Worm (Caenorhabditis elegans) whole organism, midembryonic: ENCODE measurements around the gene D1025.1.

Experiments
- T22C8.4 ChIP-seq: fragments of 200-800 bp; sonication (Bioruptor generic); IDR thresholded peaks from 2 replicates; pipeline ENCODE4 v1.3.6; 2022; ENCODE audit warnings: missing genetic modification characterization, missing compliant biosample characterization
- cog-1 ChIP-seq: sonication (generic microtip); optimal IDR thresholded peaks from 2 replicates; lab custom pipeline; 2016; ENCODE audit warnings: missing genetic modification characterization, missing compliant biosample characterization
- flt-1 ChIP-seq: fragments of 200-800 bp; sonication (Bioruptor generic); IDR thresholded peaks from 2 replicates; pipeline ENCODE4 v1.3.6; 2022; ENCODE audit warnings: missing genetic modification characterization, missing compliant biosample characterization
- klf-2 ChIP-seq: fragments of 200-800 bp; sonication (Bioruptor generic); conservative IDR thresholded peaks from 2 replicates; pipeline ENCODE4 v1.3.6; 2022; ENCODE audit warnings: missing genetic modification reagents, missing genetic modification characterization, missing compliant biosample characterization
- med-1 ChIP-seq: sonication (generic microtip); optimal IDR thresholded peaks from 2 replicates; lab custom pipeline; 2017; ENCODE audit warnings: missing genetic modification characterization, mild to moderate bottlenecking, missing compliant biosample characterization, antibody characterized with exemption, missing genetic modification reagents; ENCODE audit not compliant: insufficient read depth
- ref-1 ChIP-seq: fragments of 200-800 bp; sonication (Bioruptor generic); conservative IDR thresholded peaks from 2 replicates; pipeline ENCODE4 v1.3.6; 2022; ENCODE audit warnings: missing genetic modification reagents, missing genetic modification characterization, missing compliant biosample characterization
- tab-1 ChIP-seq: fragments of 200-800 bp; sonication (Bioruptor generic); IDR thresholded peaks from 2 replicates; pipeline ENCODE4 v1.3.6; 2022; ENCODE audit warnings: missing genetic modification characterization, missing compliant biosample characterization
- ztf-23 ChIP-seq: fragments of 200-800 bp; sonication (Bioruptor generic); IDR thresholded peaks from 2 replicates; pipeline ENCODE4 v1.3.6; 2022; ENCODE audit warnings: missing genetic modification reagents, missing genetic modification characterization, missing compliant biosample characterization
- ztf-29 ChIP-seq: fragments of 200-800 bp; sonication (Bioruptor generic); IDR thresholded peaks from 2 replicates; pipeline ENCODE4 v1.3.6; 2022; ENCODE audit warnings: missing genetic modification reagents, missing genetic modification characterization, missing compliant biosample characterization

D1025.1 gene

DNA sequence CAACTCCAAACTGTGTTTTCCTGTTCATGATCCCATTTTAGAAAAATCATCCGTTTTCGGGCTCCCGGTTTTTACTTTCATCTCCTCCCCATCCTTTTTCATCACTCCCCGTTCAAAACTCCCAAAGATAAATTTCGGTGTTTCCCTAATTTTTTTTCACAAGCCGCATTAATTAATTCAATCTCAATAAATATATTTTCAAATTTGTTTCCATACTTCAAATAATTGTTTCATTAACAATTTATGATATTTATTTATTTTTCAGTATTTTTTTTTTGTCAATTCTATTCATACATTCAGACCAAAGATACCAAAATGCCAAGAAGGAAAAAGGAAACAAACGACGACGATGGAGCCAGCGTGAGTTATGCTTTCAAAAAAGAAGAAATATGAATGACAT is at the start of gene D1025.1:
TSS of gene D1025.1 (plus strand) at position 301 of the 400 bp plus-strand sequence.
- TF ChIP-seq ztf-23 (GFP tag; lab: Robert Waterston, UW) (no peak), tab-1 (no peak), cog-1 (tag; lab: Kevin White, UChicago) (no peak), flt-1 (GFP tag; lab: Robert Waterston, UW) (no peak), med-1 (no peak), T22C8.4 (GFP tag; lab: Robert Waterston, UW) (no peak), ref-1 (no peak), ztf-29 (no peak), klf-2 (GFP tag; lab: Robert Waterston, UW) (no peak)

DNA sequence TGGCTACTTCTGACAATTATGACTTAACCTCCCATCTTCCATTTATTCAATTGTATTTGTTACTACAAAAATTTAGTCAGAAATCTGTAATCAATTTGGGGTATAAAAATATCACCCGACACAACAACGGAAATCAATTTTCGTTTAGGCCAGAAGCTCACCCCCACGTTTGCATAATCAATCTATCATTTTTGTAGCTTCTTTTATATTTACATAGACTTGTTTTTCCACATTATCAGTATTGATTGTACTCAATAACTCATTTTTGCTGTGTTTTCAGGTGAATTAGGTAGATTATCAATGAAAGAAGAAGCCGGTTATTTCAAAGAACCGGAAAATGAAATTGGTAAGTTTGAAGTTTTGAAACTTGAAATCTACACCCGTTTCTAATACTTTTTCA is 46.8 kb upstream of the D1025.1 start, which contains the start of gene M163.5:
TSS of gene M163.5 (plus strand) at position 301 of the 400 bp plus-strand sequence.
- TF ChIP-seq cog-1 (tag; lab: Kevin White, UChicago) (no peak), flt-1 (GFP tag; lab: Robert Waterston, UW) (no peak), klf-2 (GFP tag; lab: Robert Waterston, UW) (no peak), tab-1 (no peak), ztf-29 (no peak), med-1 (no peak), ztf-23 (GFP tag; lab: Robert Waterston, UW) (no peak), ref-1 (no peak), T22C8.4 (GFP tag; lab: Robert Waterston, UW) (no peak)

DNA sequence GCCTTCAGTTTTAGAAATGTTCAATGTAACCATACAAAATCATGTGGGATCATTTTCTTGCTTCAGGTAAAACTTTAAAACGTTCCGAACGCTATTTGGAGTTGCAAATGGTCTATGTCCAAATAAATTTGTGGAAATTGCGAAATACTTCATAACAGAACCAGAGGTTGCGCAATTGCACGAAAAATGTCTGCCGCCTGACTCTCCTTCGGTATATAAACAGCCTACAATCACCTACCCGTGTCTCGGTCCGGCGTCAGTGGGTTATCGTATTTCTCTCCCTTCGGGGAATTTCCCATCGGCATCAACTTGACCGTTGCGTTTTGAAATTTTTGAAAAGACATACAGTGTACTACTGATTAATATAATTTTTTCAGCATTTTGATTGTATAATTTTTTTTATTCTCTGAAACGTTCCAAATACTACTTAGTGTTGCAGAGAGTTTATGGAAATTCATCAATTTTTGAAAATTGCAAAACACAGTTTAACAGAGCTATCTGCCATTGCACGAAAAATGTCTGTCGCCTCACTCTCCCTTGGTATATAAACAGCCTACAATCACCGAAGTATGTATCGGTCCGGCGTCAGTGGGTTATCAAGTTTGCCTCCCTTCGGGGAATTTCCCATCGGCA is 43.8 kb upstream of the D1025.1 start:
- TF ChIP-seq flt-1 (GFP tag; lab: Robert Waterston, UW) (no peak), klf-2 (GFP tag; lab: Robert Waterston, UW) (no peak), T22C8.4 (GFP tag; lab: Robert Waterston, UW) (no peak), ztf-29 (no peak), cog-1 (tag; lab: Kevin White, UChicago) (no peak), tab-1 (no peak), ztf-23 (GFP tag; lab: Robert Waterston, UW) (no peak), med-1 (no peak), ref-1 (no peak)

DNA sequence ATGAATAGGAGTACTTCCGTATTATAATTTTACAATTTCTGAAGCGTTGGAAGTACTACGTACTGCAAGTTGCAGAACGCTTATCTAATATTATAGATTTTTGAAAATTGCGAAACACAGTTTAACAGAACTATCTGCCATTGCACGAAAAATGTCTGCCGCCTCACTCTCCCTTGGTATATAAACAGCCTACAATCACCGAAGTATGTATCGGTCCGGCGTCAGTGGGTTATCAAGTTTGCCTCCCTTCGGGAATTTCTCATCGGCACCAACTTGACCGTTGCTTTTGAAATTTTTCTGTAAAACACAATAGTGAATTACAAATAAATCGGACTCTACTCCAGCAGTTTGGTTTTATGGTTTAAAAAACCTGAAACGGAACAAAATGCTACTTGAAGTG is 43.2 kb upstream of the D1025.1 start:
- no peak for TF ChIP-seq ztf-29
- no peak for TF ChIP-seq med-1
- TF ChIP-seq ztf-23 (GFP tag; lab: Robert Waterston, UW): no peak
- TF ChIP-seq ref-1: no peak
- no peak for TF ChIP-seq cog-1 (tag; lab: Kevin White, UChicago)
- TF ChIP-seq T22C8.4 (GFP tag; lab: Robert Waterston, UW): no peak
- TF ChIP-seq klf-2 (GFP tag; lab: Robert Waterston, UW): no peak
- TF ChIP-seq flt-1 (GFP tag; lab: Robert Waterston, UW): no peak
- no peak for TF ChIP-seq tab-1

DNA sequence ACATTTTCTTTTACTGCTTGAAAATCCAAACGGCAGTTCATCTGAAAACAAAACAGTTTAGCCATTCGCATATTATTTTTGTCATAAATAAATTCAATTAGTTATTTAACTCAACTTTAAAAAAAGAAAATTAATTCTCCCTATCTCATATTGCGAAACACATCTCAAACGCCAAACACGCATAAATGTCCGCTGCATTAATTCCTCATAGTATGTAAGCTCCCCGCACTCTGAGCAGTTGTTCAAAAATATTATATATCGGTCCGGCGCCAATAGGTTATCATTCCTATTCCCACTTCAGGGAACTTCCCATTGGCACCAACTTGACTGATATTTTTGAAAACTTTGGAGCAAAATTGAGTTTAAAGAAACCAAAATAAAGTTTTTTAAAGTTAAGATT is 42.4 kb upstream of the D1025.1 start:
- TF ChIP-seq klf-2 (GFP tag; lab: Robert Waterston, UW) (no peak), T22C8.4 (GFP tag; lab: Robert Waterston, UW) (no peak), cog-1 (tag; lab: Kevin White, UChicago) (no peak), ref-1 (no peak)

DNA sequence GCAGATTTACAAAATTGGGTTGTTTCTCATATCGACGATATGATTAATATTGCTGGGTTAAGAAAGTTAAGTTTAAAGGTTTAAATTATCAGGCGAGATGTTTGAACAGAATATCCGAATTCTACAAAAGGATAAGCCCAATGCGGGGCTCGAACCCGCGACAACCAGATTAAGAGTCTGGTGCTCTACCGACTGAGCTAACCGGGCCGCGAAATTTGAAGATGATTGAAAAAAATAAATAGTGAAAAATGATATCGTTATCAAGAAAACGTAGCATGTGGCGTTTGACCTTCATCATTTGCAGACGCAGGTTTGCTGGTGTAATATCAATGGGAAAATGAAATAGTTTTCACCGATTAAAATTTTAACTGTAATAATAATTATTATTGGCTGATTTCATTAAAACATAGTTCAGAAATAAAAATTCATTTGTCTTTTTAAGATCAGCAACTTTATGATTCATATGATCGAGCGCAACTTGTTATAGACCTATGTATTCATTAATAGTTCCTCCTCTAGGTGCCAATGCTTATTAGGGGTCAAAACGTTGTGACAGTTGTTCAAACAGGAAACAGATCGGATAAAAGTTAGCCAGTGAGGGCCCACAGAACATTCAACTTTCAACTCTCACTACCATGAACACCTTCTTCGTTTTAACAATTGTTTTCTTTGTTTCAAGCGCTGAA is 41.7 kb upstream of the D1025.1 start, which contains the start of gene M163.11:
TSS of gene M163.11 (plus strand) at position 636 of the 686 bp plus-strand sequence.
- TF ChIP-seq flt-1 (GFP tag; lab: Robert Waterston, UW) (no peak), ztf-23 (GFP tag; lab: Robert Waterston, UW) (0 out of 2 replicates have a peak, but pooled peaks have one; percentile 46), med-1 (no peak), cog-1 (tag; lab: Kevin White, UChicago) (no peak), ref-1 (no peak)

DNA sequence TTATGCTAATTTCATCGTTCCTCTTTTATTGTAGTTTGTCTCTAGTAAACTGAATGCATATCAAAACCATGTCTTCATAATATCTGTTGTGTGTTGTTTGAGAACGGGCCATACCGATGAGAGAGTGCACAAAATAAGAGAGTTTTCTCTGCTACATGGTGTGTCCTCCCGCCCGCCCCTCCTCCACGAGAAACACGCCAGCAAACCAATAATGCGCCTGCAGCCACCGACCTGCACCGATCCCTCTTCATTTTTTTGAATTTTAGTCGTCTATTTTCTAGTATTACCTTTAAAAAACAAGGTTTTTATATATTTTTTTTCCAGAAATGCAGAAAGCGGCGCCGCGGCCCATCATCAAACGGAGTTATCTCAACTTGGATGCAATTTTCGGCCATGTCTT is 40.3 kb upstream of the D1025.1 start, which contains the start of gene gfi-3:
TSS of gene gfi-3 (plus strand) at position 325 of the 400 bp plus-strand sequence.
- TF ChIP-seq T22C8.4 (GFP tag; lab: Robert Waterston, UW) (peak; percentile 13; the same call in 1 of the 2 replicates), ztf-29 (no peak), med-1 (peak; percentile 40), ztf-23 (GFP tag; lab: Robert Waterston, UW) (peak; percentile 81)

DNA sequence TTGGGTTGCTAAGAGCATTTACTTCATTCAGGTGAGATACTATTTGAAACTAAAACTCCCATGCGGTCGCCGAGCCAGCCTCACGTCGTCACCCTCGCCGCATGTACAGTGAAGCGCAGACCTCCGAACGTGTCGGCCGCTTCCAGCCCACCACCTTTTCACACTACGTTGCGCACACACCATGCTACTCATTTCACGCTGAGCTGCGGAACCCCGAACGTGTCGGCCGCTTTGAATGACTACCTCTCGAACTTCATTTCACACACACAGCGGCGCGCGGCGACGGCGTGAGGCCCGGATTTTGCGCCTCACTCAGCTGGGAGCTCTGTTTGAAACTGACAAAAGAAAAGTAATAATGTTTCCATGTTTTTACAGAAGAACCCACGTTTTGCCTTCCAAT is 38.9 kb upstream of the D1025.1 start:
- no peak for TF ChIP-seq tab-1
- TF ChIP-seq ref-1: no peak
- no peak for TF ChIP-seq med-1
- TF ChIP-seq cog-1 (tag; lab: Kevin White, UChicago): no peak

DNA sequence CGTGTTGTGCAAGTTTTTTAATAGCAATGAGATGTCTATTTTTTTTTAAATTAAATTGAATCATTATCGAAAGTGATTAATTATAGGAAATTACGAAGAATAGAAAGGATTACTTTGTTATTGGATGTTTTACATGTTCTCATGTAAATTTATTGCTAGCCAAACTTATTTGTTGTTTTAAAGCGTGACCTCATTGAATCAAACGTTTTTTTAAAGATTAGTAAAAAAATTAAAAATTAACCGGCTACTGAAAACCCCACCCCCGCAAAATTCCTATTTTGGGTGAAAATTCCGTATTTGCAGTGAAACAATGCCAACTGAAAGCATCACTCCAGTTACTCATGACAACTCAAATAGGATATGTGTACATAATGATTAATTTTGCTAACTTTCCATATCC is 35.7 kb upstream of the D1025.1 start, which contains the start of gene M163.8:
TSS of gene M163.8 (plus strand) at position 301 of the 400 bp plus-strand sequence.
- no peak for TF ChIP-seq ref-1
- no peak for TF ChIP-seq T22C8.4 (GFP tag; lab: Robert Waterston, UW)
- no peak for TF ChIP-seq med-1
- no peak for TF ChIP-seq ztf-23 (GFP tag; lab: Robert Waterston, UW)
- no peak for TF ChIP-seq cog-1 (tag; lab: Kevin White, UChicago)
- no peak for TF ChIP-seq tab-1
- TF ChIP-seq ztf-29: no peak
- no peak for TF ChIP-seq flt-1 (GFP tag; lab: Robert Waterston, UW)
- TF ChIP-seq klf-2 (GFP tag; lab: Robert Waterston, UW): no peak

DNA sequence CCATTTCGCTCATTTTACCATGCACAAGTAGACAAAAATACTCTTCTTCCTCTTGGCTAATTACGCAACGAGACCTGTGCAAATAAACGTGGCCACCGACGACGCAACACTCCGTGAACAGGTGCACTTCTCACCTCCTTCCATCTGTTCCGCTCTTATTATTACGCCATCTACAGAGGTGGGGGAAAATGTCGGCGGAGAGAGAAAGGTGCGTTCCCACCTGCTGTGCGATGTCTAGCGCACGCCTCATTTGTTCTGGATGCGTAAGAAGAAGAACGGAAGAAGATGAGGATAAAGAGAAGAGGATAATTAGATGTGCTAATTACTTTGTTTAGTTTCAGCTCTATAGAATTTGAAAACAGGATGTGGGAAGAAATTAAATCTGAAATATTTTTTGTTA is 34.1 kb upstream of the D1025.1 start:
- TF ChIP-seq ztf-29: no peak
- peak; percentile 70; the same call in 1 of the 2 replicates for TF ChIP-seq flt-1 (GFP tag; lab: Robert Waterston, UW)
- TF ChIP-seq cog-1 (tag; lab: Kevin White, UChicago): peak; percentile 17
